Fruit fly (Drosophila melanogaster) whole organism, embryonic: ENCODE measurements around the gene CG15880.
A peak's percentile ranks its signal among the peaks of the same experiment; 100 is the strongest.

ENCODE experiments used
- Aef1 ChIP-seq: fragments of 200-800 bp; sonication (Bioruptor generic); IDR thresholded peaks from 3 replicates; pipeline ENCODE4 v1.3.6; 2022; ENCODE audit warnings: missing biosample characterization, missing genetic modification characterization
- Atf3 ChIP-seq: fragments of 200-800 bp; sonication (Bioruptor generic); optimal IDR thresholded peaks from 3 replicates; lab custom pipeline; 2016; ENCODE audit warnings: missing biosample characterization, missing genetic modification characterization
- B-H1 ChIP-seq: fragments of 200-800 bp; sonication (Bioruptor generic); IDR thresholded peaks from 3 replicates; pipeline ENCODE4 v1.3.6; 2022; ENCODE audit warnings: missing biosample characterization, missing genetic modification characterization
- B-H2 ChIP-seq: fragments of 200-800 bp; sonication (Bioruptor generic); optimal IDR thresholded peaks from 2 replicates; lab custom pipeline; 2018; ENCODE audit warnings: missing biosample characterization, mild to moderate bottlenecking, missing genetic modification characterization
- Bgb ChIP-seq: fragments of 200-800 bp; sonication (Bioruptor generic); IDR thresholded peaks from 2 replicates; pipeline ENCODE4 v1.3.6; 2022; ENCODE audit warnings: missing biosample characterization, missing genetic modification characterization; ENCODE audit not compliant: partially characterized antibody
- CG10979 ChIP-seq: fragments of 200-800 bp; sonication (Bioruptor generic); optimal IDR thresholded peaks from 2 replicates; lab custom pipeline; 2018; ENCODE audit warnings: missing biosample characterization, mild to moderate bottlenecking, missing genetic modification characterization, moderate library complexity
- CG12659 ChIP-seq: fragments of 200-800 bp; sonication (Bioruptor generic); optimal IDR thresholded peaks from 3 replicates; lab custom pipeline; 2017; ENCODE audit warnings: mild to moderate bottlenecking, missing biosample characterization, missing genetic modification reagents, missing genetic modification characterization
- CG12942 ChIP-seq: fragments of 200-800 bp; sonication (Bioruptor generic); optimal IDR thresholded peaks from 3 replicates; lab custom pipeline; 2016; ENCODE audit warnings: missing biosample characterization, missing genetic modification characterization
- CG13123 ChIP-seq: fragments of 200-800 bp; sonication (Bioruptor generic); optimal IDR thresholded peaks from 2 replicates; lab custom pipeline; 2016; ENCODE audit warnings: missing biosample characterization, missing genetic modification characterization
- CG14441 ChIP-seq: fragments of 200-800 bp; sonication (Bioruptor generic); IDR thresholded peaks from 2 replicates; pipeline ENCODE4 v1.3.6; 2022; ENCODE audit warnings: missing biosample characterization, missing genetic modification characterization
- CG1529 ChIP-seq: fragments of 200-800 bp; sonication (Bioruptor generic); optimal IDR thresholded peaks from 3 replicates; lab custom pipeline; 2018; ENCODE audit warnings: missing biosample characterization, missing genetic modification characterization
- CG1603 ChIP-seq: fragments of 200-800 bp; sonication (Bioruptor generic); optimal IDR thresholded peaks from 2 replicates; lab custom pipeline; 2019; ENCODE audit warnings: missing biosample characterization, mild to moderate bottlenecking, missing genetic modification characterization, moderate library complexity
- CG1647 ChIP-seq: fragments of 200-800 bp; sonication (Bioruptor generic); optimal IDR thresholded peaks from 3 replicates; lab custom pipeline; 2016; ENCODE audit warnings: missing biosample characterization, missing genetic modification characterization
- CG16815 ChIP-seq: fragments of 200-800 bp; sonication (Bioruptor generic); optimal IDR thresholded peaks from 3 replicates; lab custom pipeline; 2017; ENCODE audit warnings: missing biosample characterization, mild to moderate bottlenecking, missing genetic modification characterization
- CG17802 ChIP-seq: fragments of 200-800 bp; sonication (Bioruptor generic); optimal IDR thresholded peaks from 2 replicates; lab custom pipeline; 2018; ENCODE audit warnings: missing biosample characterization, mild to moderate bottlenecking, missing genetic modification characterization, moderate library complexity
- CG3065 ChIP-seq: fragments of 200-800 bp; sonication (Bioruptor generic); optimal IDR thresholded peaks from 2 replicates; lab custom pipeline; 2016; ENCODE audit warnings: missing biosample characterization, missing genetic modification characterization
- CG31388 ChIP-seq: fragments of 200-800 bp; sonication (Bioruptor generic); optimal IDR thresholded peaks from 2 replicates; lab custom pipeline; 2016; ENCODE audit warnings: missing biosample characterization, missing genetic modification characterization
- CG32772 ChIP-seq: fragments of 200-800 bp; sonication (Bioruptor generic); IDR thresholded peaks from 2 replicates; pipeline ENCODE4 v1.3.6; 2022; ENCODE audit warnings: missing biosample characterization, missing genetic modification characterization
- CG3407 ChIP-seq: fragments of 200-800 bp; sonication (Bioruptor generic); optimal IDR thresholded peaks from 2 replicates; lab custom pipeline; 2018; ENCODE audit warnings: missing biosample characterization, mild to moderate bottlenecking, missing genetic modification characterization
- CG3838 ChIP-seq: fragments of 200-800 bp; sonication (Bioruptor generic); optimal IDR thresholded peaks from 3 replicates; lab custom pipeline; 2016; ENCODE audit warnings: missing biosample characterization, missing genetic modification characterization
- CG4282 ChIP-seq: fragments of 200-800 bp; sonication (Bioruptor generic); optimal IDR thresholded peaks from 2 replicates; lab custom pipeline; 2016; ENCODE audit warnings: missing biosample characterization, missing genetic modification characterization
- CG5245 ChIP-seq: fragments of 200-800 bp; sonication (Bioruptor generic); optimal IDR thresholded peaks from 3 replicates; lab custom pipeline; 2016; ENCODE audit warnings: missing biosample characterization, missing genetic modification characterization
- CG6272 ChIP-seq: fragments of 200-800 bp; sonication (Bioruptor generic); IDR thresholded peaks from 2 replicates; pipeline ENCODE4 v1.3.6; 2022; ENCODE audit warnings: missing biosample characterization, missing genetic modification characterization
- CG6854 ChIP-seq: fragments of 200-800 bp; sonication (Bioruptor generic); optimal IDR thresholded peaks from 3 replicates; lab custom pipeline; 2017; ENCODE audit warnings: missing biosample characterization, mild to moderate bottlenecking, missing genetic modification characterization
- CG7928 ChIP-seq: fragments of 200-800 bp; sonication (Bioruptor generic); optimal IDR thresholded peaks from 2 replicates; lab custom pipeline; 2017; ENCODE audit warnings: missing biosample characterization, mild to moderate bottlenecking, missing genetic modification characterization
- CG8388 ChIP-seq: fragments of 200-800 bp; sonication (Bioruptor generic); optimal IDR thresholded peaks from 2 replicates; lab custom pipeline; 2019; ENCODE audit warnings: missing biosample characterization, mild to moderate bottlenecking, missing genetic modification characterization, moderate library complexity
- CG8765 ChIP-seq: fragments of 200-800 bp; sonication (Bioruptor generic); IDR thresholded peaks from 2 replicates; pipeline ENCODE4 v1.3.6; 2022; ENCODE audit warnings: missing biosample characterization, missing genetic modification characterization
- CG9817 ChIP-seq: fragments of 200-800 bp; sonication (Bioruptor generic); optimal IDR thresholded peaks from 2 replicates; lab custom pipeline; 2018; ENCODE audit warnings: missing biosample characterization, mild to moderate bottlenecking, missing genetic modification characterization, moderate library complexity
- Drgx ChIP-seq: fragments of 200-800 bp; sonication (Bioruptor generic); IDR thresholded peaks from 2 replicates; pipeline ENCODE4 v1.3.6; 2022; ENCODE audit warnings: missing biosample characterization, missing genetic modification characterization
- Elba2 ChIP-seq: fragments of 200-800 bp; sonication (Bioruptor generic); optimal IDR thresholded peaks from 3 replicates; lab custom pipeline; 2016; ENCODE audit warnings: missing biosample characterization, missing genetic modification characterization
- Fer2 ChIP-seq: fragments of 200-800 bp; sonication (Bioruptor generic); optimal IDR thresholded peaks from 2 replicates; lab custom pipeline; 2018; ENCODE audit warnings: missing biosample characterization, mild to moderate bottlenecking, missing genetic modification characterization, moderate library complexity
- H2.0 ChIP-seq: fragments of 200-800 bp; sonication (Bioruptor generic); IDR thresholded peaks from 2 replicates; pipeline ENCODE4 v1.3.6; 2022; ENCODE audit warnings: missing biosample characterization, missing genetic modification characterization
- Hmx ChIP-seq: fragments of 200-800 bp; sonication (Bioruptor generic); optimal IDR thresholded peaks from 2 replicates; lab custom pipeline; 2016; ENCODE audit warnings: missing biosample characterization, missing genetic modification characterization
- Myb ChIP-seq: fragments of 200-800 bp; sonication (Bioruptor generic); optimal IDR thresholded peaks from 2 replicates; lab custom pipeline; 2016; ENCODE audit warnings: missing biosample characterization, missing genetic modification characterization
- Oli ChIP-seq: fragments of 200-800 bp; sonication (Bioruptor generic); optimal IDR thresholded peaks from 2 replicates; lab custom pipeline; 2018; ENCODE audit warnings: missing biosample characterization, mild to moderate bottlenecking, missing genetic modification characterization, moderate library complexity
- Xrp1 ChIP-seq: fragments of 200-800 bp; sonication (Bioruptor generic); IDR thresholded peaks from 2 replicates; pipeline ENCODE4 v1.3.6; 2022; ENCODE audit warnings: missing biosample characterization, missing genetic modification characterization
- ap ChIP-seq: fragments of 200-800 bp; sonication (Bioruptor generic); IDR thresholded peaks from 2 replicates; pipeline ENCODE4 v1.3.6; 2022; ENCODE audit warnings: missing biosample characterization, missing genetic modification characterization
- caup ChIP-seq: fragments of 200-800 bp; sonication (Bioruptor generic); optimal IDR thresholded peaks from 3 replicates; lab custom pipeline; 2017; ENCODE audit warnings: missing biosample characterization, mild to moderate bottlenecking, missing genetic modification characterization, moderate library complexity; ENCODE audit not compliant: severe bottlenecking
- chif ChIP-seq, 2 experiments: fragments of 200-800 bp; sonication (Bioruptor generic); optimal IDR thresholded peaks; 3 replicates each; lab custom pipeline; 2016; ENCODE audit warnings: missing biosample characterization in 2 of 2, missing genetic modification characterization in 2 of 2
- ci ChIP-seq: fragments of 200-800 bp; sonication (Bioruptor generic); IDR thresholded peaks from 3 replicates; pipeline ENCODE4 v1.3.6; 2022; ENCODE audit warnings: missing biosample characterization, missing genetic modification characterization
- crp ChIP-seq, 2 experiments: fragments of 200-800 bp; sonication (Bioruptor generic); optimal IDR thresholded peaks; 2 replicates in 1 of 2; 3 replicates in 1 of 2; lab custom pipeline; 2017; ENCODE audit warnings: missing biosample characterization in 2 of 2, missing genetic modification characterization in 2 of 2, mild to moderate bottlenecking in 1 of 2, moderate library complexity in 1 of 2
- eve ChIP-seq, 2 experiments: fragments of >200 bp; optimal IDR thresholded peaks; 2 replicates each; lab custom pipeline; 2017; ENCODE audit warnings: missing biosample characterization in 2 of 2, missing genetic modification characterization in 2 of 2
- exex ChIP-seq: fragments of 200-800 bp; sonication (Bioruptor generic); optimal IDR thresholded peaks from 4 replicates; lab custom pipeline; 2018; ENCODE audit warnings: missing biosample characterization, mild to moderate bottlenecking, missing genetic modification characterization, moderate library complexity
- ranshi ChIP-seq: fragments of 200-800 bp; sonication (Bioruptor generic); IDR thresholded peaks from 2 replicates; pipeline ENCODE4 v1.3.6; 2022; ENCODE audit warnings: missing biosample characterization, missing genetic modification characterization
- rib ChIP-seq: fragments of 200-800 bp; sonication (Bioruptor generic); IDR thresholded peaks from 2 replicates; pipeline ENCODE4 v1.3.6; 2022; ENCODE audit warnings: missing biosample characterization, missing genetic modification characterization
- seq ChIP-seq: fragments of 200-800 bp; sonication (Bioruptor generic); IDR thresholded peaks from 2 replicates; pipeline ENCODE4 v1.3.6; 2022; ENCODE audit warnings: missing biosample characterization, missing genetic modification characterization
- sna ChIP-seq: fragments of 200-800 bp; sonication (Bioruptor generic); IDR thresholded peaks from 2 replicates; pipeline ENCODE4 v1.3.6; 2022; ENCODE audit warnings: missing biosample characterization, missing genetic modification characterization; ENCODE audit not compliant: partially characterized antibody
- ssp ChIP-seq: fragments of 200-800 bp; sonication (Bioruptor generic); IDR thresholded peaks from 2 replicates; pipeline ENCODE4 v1.3.6; 2022; ENCODE audit warnings: missing biosample characterization, missing genetic modification characterization
- stc ChIP-seq: fragments of 200-800 bp; sonication (Bioruptor generic); IDR thresholded peaks from 2 replicates; pipeline ENCODE4 v1.3.6; 2022; ENCODE audit warnings: missing biosample characterization, missing genetic modification characterization
- tll ChIP-seq, 2 experiments: fragments of 200-800 bp in 1 of 2; fragments of >200 bp in 1 of 2; sonication (Bioruptor generic) in 1 of 2; optimal IDR thresholded peaks; 2 replicates each; lab custom pipeline; 2017 to 2019; ENCODE audit warnings: missing biosample characterization in 2 of 2, missing genetic modification characterization in 2 of 2, mild to moderate bottlenecking in 1 of 2, moderate library complexity in 1 of 2
- wek ChIP-seq: fragments of 200-800 bp; sonication (Bioruptor generic); optimal IDR thresholded peaks from 3 replicates; lab custom pipeline; 2018; ENCODE audit warnings: missing biosample characterization, mild to moderate bottlenecking, missing genetic modification characterization, moderate library complexity
- yki ChIP-seq: fragments of >200 bp; optimal IDR thresholded peaks from 3 replicates; lab custom pipeline; 2018

Gene CG15880

DNA sequence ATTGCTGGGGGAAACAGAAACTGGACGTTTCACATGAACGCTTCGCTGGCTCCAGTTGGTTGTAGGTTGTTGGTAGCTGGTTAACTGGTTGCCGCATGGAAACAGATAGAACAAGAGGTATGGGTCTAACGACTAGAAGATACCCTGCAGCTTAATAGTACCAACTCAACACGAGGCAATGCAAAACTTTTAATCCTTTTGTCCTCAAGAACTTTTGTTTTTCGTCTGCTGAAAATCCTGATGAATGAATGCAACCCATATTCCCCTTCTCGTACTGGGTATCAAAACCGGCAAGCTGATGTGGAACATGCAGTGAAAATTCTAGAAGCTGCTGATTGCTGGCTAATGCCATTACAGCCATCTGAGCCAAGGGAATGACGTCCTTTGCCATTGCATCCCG, 20.2 kb upstream of the CG15880 start (continued):
- TF ChIP-seq exex (no peak), CG7928 (GFP tag; lab: Kevin White, UChicago) (no peak), Atf3 (GFP tag; lab: Kevin White, UChicago) (peak; percentile 19), CG3838 (GFP tag; lab: Kevin White, UChicago) (no peak), CG8388 (GFP tag; lab: Kevin White, UChicago) (no peak), CG12659 (GFP tag; lab: Kevin White, UChicago) (no peak), wek (GFP tag; lab: Kevin White, UChicago) (no peak), rib (no peak), CG32772 (GFP tag; lab: Robert Waterston, UW) (0 out of 2 replicates have a peak, but pooled peaks have one; percentile 9), sna (no peak), CG1603 (tag; lab: Kevin White, UChicago) (peak; percentile 80), Bgb (GFP tag; lab: Robert Waterston, UW) (no peak), CG31388 (GFP tag; lab: Kevin White, UChicago) (no peak), B-H1 (no peak), Hmx (no peak), yki (no peak), Myb (no peak), CG5245 (no peak), B-H2 (GFP tag; lab: Kevin White, UChicago) (no peak), CG3065 (no peak), tll (GFP tag; optimal IDR thresholded peaks at IDR 0.05; lab: Kevin White, UChicago) (no peak), CG16815 (GFP tag; lab: Kevin White, UChicago) (peak; percentile 39), CG12942 (no peak), Oli (tag; lab: Kevin White, UChicago) (no peak), ap (0 out of 2 replicates have a peak, but pooled peaks have one; percentile 6), Drgx (peak; percentile 89), ssp (no peak), stc (no peak), eve (GFP tag; optimal IDR thresholded peaks at IDR 0.05; lab: Kevin White, UChicago) (no peak), Xrp1 (no peak), CG6272 (no peak), chif (GFP tag; optimal IDR thresholded peaks at IDR 0.05; lab: Kevin White, UChicago) (peak; percentile 51 to 54), Fer2 (tag; lab: Kevin White, UChicago) (no peak), CG4282 (GFP tag; lab: Kevin White, UChicago) (no peak), caup (GFP tag; lab: Kevin White, UChicago) (no peak), seq (peak; percentile 39; the same call in 1 of the 2 replicates), CG9817 (peak; percentile 40), CG1529 (GFP tag; lab: Kevin White, UChicago) (no peak), ci (peak; percentile 87), CG3407 (GFP tag; lab: Kevin White, UChicago) (peak; percentile 14), CG17802 (tag; lab: Kevin White, UChicago) (no peak), Aef1 (GFP tag; lab: Robert Waterston, UW) (no peak), Elba2 (GFP tag; lab: Kevin White, UChicago) (no peak), CG1647 (GFP tag; lab: Kevin White, UChicago) (no peak), CG13123 (GFP tag; lab: Kevin White, UChicago) (no peak), H2.0 (GFP tag; lab: Robert Waterston, UW) (no peak), CG10979 (tag; lab: Kevin White, UChicago) (peak; percentile 44), CG6854 (GFP tag; lab: Kevin White, UChicago) (no peak), CG8765 (GFP tag; lab: Robert Waterston, UW) (no peak), CG14441 (GFP tag; lab: Robert Waterston, UW) (no peak), crp (GFP tag; optimal IDR thresholded peaks at IDR 0.05; lab: Kevin White, UChicago) (no peak), ranshi (GFP tag; lab: Robert Waterston, UW) (peak; percentile 40; the same call in 1 of the 2 replicates)
